Fruit fly (Drosophila melanogaster): Measurements from ENCODE around the gene primo-1.

dm6 chr3R:13718076-13718475, 6.4 kb upstream of the primo-1 start, which contains the start of gene Ubc87F:
- no peak for TF ChIP-seq CG5204 (GFP tag; optimal IDR thresholded peaks at IDR 0.05)
- no peak for TF ChIP-seq CG7101 (tag; optimal IDR thresholded peaks at IDR 0.05)
- no peak for TF ChIP-seq toe (GFP tag; optimal IDR thresholded peaks at IDR 0.05)
- no peak for TF ChIP-seq kay (GFP tag; ENCODE audit: borderline replicate concordance)
- no peak for TF ChIP-seq CG11617 (GFP tag; optimal IDR thresholded peaks at IDR 0.05)

Data from whole organism, adult.